Worm (Caenorhabditis elegans) whole organism, L1 larva: Measurements from ENCODE around the gene Y55B1BL.2.

ENCODE experiments used
- C04F5.9 ChIP-seq: sonication (generic microtip); optimal IDR thresholded peaks from 2 replicates; lab custom pipeline; 2016; ENCODE audit warnings: missing genetic modification characterization, missing compliant biosample characterization
- Y116A8C.19 ChIP-seq: sonication (generic microtip); optimal IDR thresholded peaks from 2 replicates; lab custom pipeline; 2016; ENCODE audit warnings: missing compliant biosample characterization, missing genetic modification characterization, borderline replicate concordance
- blmp-1 ChIP-seq: fragments of 150-350 bp; optimal IDR thresholded peaks from 2 replicates; lab custom pipeline; 2014; ENCODE audit warnings: missing biosample characterization, missing genetic modification characterization
- ceh-63 ChIP-seq: fragments of 200-800 bp; sonication (Bioruptor generic); optimal IDR thresholded peaks from 2 replicates; lab custom pipeline; 2018; ENCODE audit warnings: mild to moderate bottlenecking, missing genetic modification characterization, missing compliant biosample characterization
- ceh-82 ChIP-seq, 3 experiments: fragments of 150-350 bp in 1 of 3; sonication (generic microtip) in 2 of 3; optimal IDR thresholded peaks; 2 replicates each; lab custom pipeline; 2014 to 2017; ENCODE audit warnings: missing biosample characterization in 3 of 3, missing genetic modification characterization in 3 of 3
- ceh-88 ChIP-seq: fragments of 200-800 bp; sonication (Bioruptor generic); IDR thresholded peaks from 2 replicates; pipeline ENCODE4 v1.3.6; 2022; ENCODE audit warnings: missing genetic modification characterization, missing compliant biosample characterization
- egl-27 ChIP-seq, 2 experiments: fragments of 150-350 bp in 1 of 2; sonication (generic microtip); optimal IDR thresholded peaks; 3 replicates each; lab custom pipeline; 2017 to 2018; ENCODE audit warnings: missing biosample characterization in 2 of 2, missing genetic modification characterization in 2 of 2, missing genetic modification reagents in 2 of 2
- elt-3 ChIP-seq, 6 experiments: fragments of 150-350 bp in 1 of 6; sonication (generic microtip); optimal IDR thresholded peaks; 2 replicates each; lab custom pipeline; 2017 to 2018; ENCODE audit warnings: missing biosample characterization in 6 of 6, missing genetic modification characterization in 6 of 6, inconsistent platforms in 1 of 6
- fos-1 ChIP-seq: fragments of 150-350 bp; optimal IDR thresholded peaks from 2 replicates; lab custom pipeline; 2014; ENCODE audit warnings: missing biosample characterization, missing genetic modification characterization
- grh-1 ChIP-seq: fragments of 200-800 bp; sonication (Bioruptor generic); IDR thresholded peaks from 2 replicates; pipeline ENCODE4 v1.3.6; 2022; ENCODE audit warnings: missing genetic modification reagents, missing genetic modification characterization, missing compliant biosample characterization
- hpl-2 ChIP-seq: fragments of 150-350 bp; optimal IDR thresholded peaks from 2 replicates; lab custom pipeline; 2014; ENCODE audit warnings: missing biosample characterization, missing genetic modification reagents, missing genetic modification characterization
- isw-1 ChIP-seq: fragments of 200-800 bp; sonication (Bioruptor generic); IDR thresholded peaks from 2 replicates; pipeline ENCODE4 v1.3.6; 2022; ENCODE audit warnings: missing genetic modification characterization, missing compliant biosample characterization
- lin-13 ChIP-seq: fragments of 150-350 bp; optimal IDR thresholded peaks from 2 replicates; lab custom pipeline; 2014; ENCODE audit warnings: missing biosample characterization, missing genetic modification reagents, missing genetic modification characterization
- lin-35 ChIP-seq, 2 experiments: fragments of 150-350 bp; optimal IDR thresholded peaks; 2 replicates each; lab custom pipeline; 2014; ENCODE audit warnings: missing biosample characterization in 2 of 2, missing genetic modification characterization in 2 of 2, missing genetic modification reagents in 2 of 2
- lin-39 ChIP-seq: fragments of 150-350 bp; optimal IDR thresholded peaks from 2 replicates; lab custom pipeline; 2014; ENCODE audit warnings: missing biosample characterization, missing genetic modification reagents, missing genetic modification characterization
- lir-3 ChIP-seq: sonication (generic microtip); optimal IDR thresholded peaks from 2 replicates; lab custom pipeline; 2016; ENCODE audit warnings: mild to moderate bottlenecking, missing genetic modification characterization, moderate library complexity, missing compliant biosample characterization; ENCODE audit not compliant: poor library complexity
- nhr-19 ChIP-seq: fragments of 200-800 bp; sonication (Bioruptor generic); conservative IDR thresholded peaks from 2 replicates; pipeline ENCODE4 v1.3.6; 2022; ENCODE audit warnings: missing genetic modification characterization, missing compliant biosample characterization
- nhr-20 ChIP-seq: sonication (generic microtip); optimal IDR thresholded peaks from 2 replicates; lab custom pipeline; 2016; ENCODE audit warnings: mild to moderate bottlenecking, missing genetic modification characterization, missing compliant biosample characterization
- nhr-28 ChIP-seq: fragments of 150-350 bp; optimal IDR thresholded peaks from 2 replicates; lab custom pipeline; 2014; ENCODE audit warnings: missing biosample characterization, missing genetic modification characterization
- nhr-47 ChIP-seq: sonication (generic microtip); optimal IDR thresholded peaks from 2 replicates; lab custom pipeline; 2016; ENCODE audit warnings: mild to moderate bottlenecking, missing genetic modification characterization, moderate library complexity, missing compliant biosample characterization
- nhr-71 ChIP-seq: sonication (generic microtip); optimal IDR thresholded peaks from 2 replicates; lab custom pipeline; 2016; ENCODE audit warnings: mild to moderate bottlenecking, missing genetic modification characterization, moderate library complexity, missing compliant biosample characterization
- nhr-84 ChIP-seq: sonication (generic microtip); optimal IDR thresholded peaks from 2 replicates; lab custom pipeline; 2017; ENCODE audit warnings: missing biosample characterization, missing genetic modification characterization
- nhr-85 ChIP-seq: sonication (generic microtip); peaks from one replicate; lab custom pipeline; 2016; ENCODE audit warnings: missing genetic modification characterization, inconsistent platforms, missing compliant biosample characterization
- nhr-90 ChIP-seq: sonication (generic microtip); optimal IDR thresholded peaks from 2 replicates; lab custom pipeline; 2016; ENCODE audit warnings: mild to moderate bottlenecking, missing genetic modification characterization, missing compliant biosample characterization; ENCODE audit not compliant: poor library complexity
- rnt-1 ChIP-seq: sonication (generic microtip); optimal IDR thresholded peaks from 2 replicates; lab custom pipeline; 2016; ENCODE audit warnings: mild to moderate bottlenecking, missing genetic modification characterization, moderate library complexity, missing compliant biosample characterization
- snpc-4 ChIP-seq: fragments of 150-350 bp; optimal IDR thresholded peaks from 2 replicates; lab custom pipeline; 2014; ENCODE audit warnings: missing biosample characterization, missing genetic modification characterization
- snu-23 ChIP-seq: sonication (generic microtip); optimal IDR thresholded peaks from 2 replicates; lab custom pipeline; 2016; ENCODE audit warnings: missing genetic modification characterization, missing compliant biosample characterization
- sox-4 ChIP-seq: sonication (generic microtip); optimal IDR thresholded peaks from 2 replicates; lab custom pipeline; 2016; ENCODE audit warnings: missing genetic modification characterization, missing compliant biosample characterization
- swsn-7 ChIP-seq: sonication (generic microtip); optimal IDR thresholded peaks from 2 replicates; lab custom pipeline; 2016; ENCODE audit warnings: missing genetic modification characterization, missing compliant biosample characterization
- unc-86 ChIP-seq: sonication (generic microtip); optimal IDR thresholded peaks from 2 replicates; lab custom pipeline; 2016; ENCODE audit warnings: missing genetic modification characterization, missing compliant biosample characterization
- unc-98 ChIP-seq: fragments of 200-800 bp; sonication (Bioruptor generic); IDR thresholded peaks from 2 replicates; pipeline ENCODE4 v1.3.6; 2022; ENCODE audit warnings: missing genetic modification characterization, missing compliant biosample characterization
- vab-15 ChIP-seq: sonication (generic microtip); optimal IDR thresholded peaks from 2 replicates; lab custom pipeline; 2017; ENCODE audit warnings: missing genotype, mild to moderate bottlenecking, missing genetic modification characterization, missing compliant biosample characterization
- zag-1 ChIP-seq: fragments of 150-350 bp; optimal IDR thresholded peaks from 2 replicates; lab custom pipeline; 2014; ENCODE audit warnings: missing biosample characterization, missing genetic modification characterization

Gene Y55B1BL.2

ce11 chrIII:360315-360714, 42.2 kb upstream of the Y55B1BL.2 start (continued):
- TF ChIP-seq C04F5.9 (no peak), ceh-63 (GFP tag; lab: Kevin White, UChicago) (no peak), egl-27 (tag; optimal IDR thresholded peaks at IDR 0.05; lab: Kevin White, UChicago) (no peak)

- no peak for TF ChIP-seq ceh-82 (tag; optimal IDR thresholded peaks at IDR 0.05; lab: Kevin White, UChicago)
- no peak for TF ChIP-seq Y116A8C.19 (tag; lab: Kevin White, UChicago)
- no peak for TF ChIP-seq ceh-88 (GFP tag; lab: Robert Waterston, UW)
- TF ChIP-seq unc-98 = no peak
Observed at ce11 chrIII:365649-366048, 36.9 kb upstream of the Y55B1BL.2 start, which contains the start of gene pll-1. Gene pll-1 (plus strand): TSS chrIII:365949.

- no peak for TF ChIP-seq rnt-1
- TF ChIP-seq swsn-7 (tag; lab: Kevin White, UChicago) = no peak
- no peak for TF ChIP-seq sox-4 (tag; lab: Kevin White, UChicago)
- no peak for TF ChIP-seq lin-13 (GFP tag; lab: Kevin White, UChicago)
- TF ChIP-seq unc-98 = no peak
- no peak for TF ChIP-seq fos-1 (tag; lab: Kevin White, UChicago)
- TF ChIP-seq ceh-82 (tag; optimal IDR thresholded peaks at IDR 0.05; lab: Kevin White, UChicago) = no peak
- TF ChIP-seq hpl-2 (GFP tag; lab: Kevin White, UChicago) = no peak
- no peak for TF ChIP-seq nhr-71
- TF ChIP-seq nhr-47 (tag; lab: Kevin White, UChicago) = no peak
- TF ChIP-seq nhr-84 (tag; lab: Kevin White, UChicago) = no peak
- TF ChIP-seq lin-39 (tag; lab: Kevin White, UChicago) = no peak
- no peak for TF ChIP-seq egl-27 (tag; optimal IDR thresholded peaks at IDR 0.05; lab: Kevin White, UChicago)
- no peak for TF ChIP-seq zag-1
- no peak for TF ChIP-seq unc-86 (tag; lab: Kevin White, UChicago)
- TF ChIP-seq elt-3 (tag; optimal IDR thresholded peaks at IDR 0.05; lab: Kevin White, UChicago) = no peak
- no peak for TF ChIP-seq nhr-28 (tag; lab: Kevin White, UChicago)
- TF ChIP-seq nhr-19 = no peak
Observed at ce11 chrIII:381198-381597, 21.4 kb upstream of the Y55B1BL.2 start, which contains the start of gene gsto-3. Gene gsto-3 (minus strand): TSS chrIII:381298.

- TF ChIP-seq nhr-20 (tag; lab: Kevin White, UChicago) = no peak
- no peak for TF ChIP-seq vab-15 (tag; lab: Kevin White, UChicago)
- TF ChIP-seq unc-86 (tag; lab: Kevin White, UChicago) = no peak
- TF ChIP-seq nhr-90 (tag; lab: Kevin White, UChicago) = no peak
- no peak for TF ChIP-seq isw-1 (GFP tag; lab: Robert Waterston, UW)
Observed at ce11 chrIII:382470-382869, 20.1 kb upstream of the Y55B1BL.2 start, which contains the start of gene K10F12.7. Gene K10F12.7 (minus strand): TSS chrIII:382570.

- TF ChIP-seq lir-3 (tag; lab: Kevin White, UChicago) (peak; percentile 21), nhr-20 (tag; lab: Kevin White, UChicago) (no peak), rnt-1 (peak; percentile 18), grh-1 (GFP tag; lab: Robert Waterston, UW) (no peak)
Observed at ce11 chrIII:385068-385467, 17.5 kb upstream of the Y55B1BL.2 start.

- peak; percentile 10 for TF ChIP-seq blmp-1
- TF ChIP-seq nhr-71 = peak; percentile 5
- TF ChIP-seq lin-35 (GFP tag; optimal IDR thresholded peaks at IDR 0.05; lab: Kevin White, UChicago) = no peak
- no peak for TF ChIP-seq zag-1
- TF ChIP-seq grh-1 (GFP tag; lab: Robert Waterston, UW) = 0 out of 2 replicates have a peak, but pooled peaks have one; percentile 28
- peak; percentile 19 for TF ChIP-seq nhr-20 (tag; lab: Kevin White, UChicago)
- TF ChIP-seq nhr-85 (tag; lab: Kevin White, UChicago) = peak; percentile 88
- no peak for TF ChIP-seq snpc-4
- peak; percentile 8 for TF ChIP-seq snu-23
- peak in 1 of 6 experiments; percentile 16 for TF ChIP-seq elt-3 (tag; optimal IDR thresholded peaks at IDR 0.05; lab: Kevin White, UChicago)
Observed at ce11 chrIII:400898-401297, 1.7 kb upstream of the Y55B1BL.2 start.
